Fruit fly (Drosophila melanogaster): ENCODE measurements around the gene CG33912.

Gene CG33912

DNA sequence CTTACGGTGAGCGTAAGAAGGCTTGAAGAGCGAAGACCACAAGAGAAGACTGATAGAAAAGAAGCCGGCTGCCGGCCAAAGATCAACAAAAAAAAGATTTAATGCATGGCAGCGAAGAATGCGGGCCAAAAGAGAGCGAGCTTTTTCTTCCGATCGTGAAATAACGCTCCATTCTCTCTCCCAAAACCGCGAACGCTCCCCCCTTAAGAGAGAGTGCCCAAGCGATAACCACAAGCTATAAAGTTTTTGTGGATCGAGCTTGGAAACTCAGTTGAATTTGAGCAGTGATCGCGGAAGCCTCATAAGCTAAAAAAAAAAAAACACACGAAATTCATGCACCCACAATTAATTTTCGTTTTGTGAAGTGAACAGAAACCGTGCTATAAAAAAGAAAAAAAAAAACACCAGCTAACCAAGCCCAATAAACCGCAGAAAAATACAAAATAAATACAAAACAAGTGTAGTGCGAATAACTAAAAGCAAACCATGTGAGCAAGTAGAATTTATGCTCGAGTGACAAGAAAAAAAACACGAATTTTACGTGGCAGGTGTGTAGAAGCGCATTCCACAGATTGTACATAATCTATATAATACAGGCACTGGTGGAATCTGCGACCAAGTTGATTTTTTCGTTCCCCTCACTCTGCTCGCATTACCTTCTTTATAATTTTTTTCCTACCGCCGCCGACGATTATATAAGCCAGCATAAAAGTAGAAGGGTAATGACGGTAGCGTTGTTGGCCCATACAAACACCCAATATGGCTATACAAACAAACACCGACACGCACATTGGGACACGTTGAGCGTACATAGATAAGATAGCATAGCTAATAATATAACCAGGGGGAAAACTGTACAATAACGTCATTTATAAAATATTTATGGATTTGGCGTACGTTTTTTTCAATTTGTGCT, 24.9 kb downstream of the CG33912 start, which contains the start of gene CG13252 (continued):
- TF ChIP-seq CG12659 (GFP tag; optimal IDR thresholded peaks at IDR 0.05) (no peak), CG31224 (GFP tag; IDR thresholded peaks at IDR 0.05) (no peak), CG42726 (GFP tag; IDR thresholded peaks at IDR 0.05; ENCODE audit: partially characterized antibody) (no peak), CG11398 (GFP tag; optimal IDR thresholded peaks at IDR 0.05) (no peak), grn (GFP tag; optimal IDR thresholded peaks at IDR 0.05) (no peak), ssp (GFP tag; IDR thresholded peaks at IDR 0.05) (no peak), Neu2 (GFP tag; optimal IDR thresholded peaks at IDR 0.05; ENCODE audit: borderline replicate concordance) (no peak), D (optimal IDR thresholded peaks at IDR 0.05) (no peak), D (GFP tag; optimal IDR thresholded peaks at IDR 0.05) (no peak), Camta (GFP tag; optimal IDR thresholded peaks at IDR 0.05) (no peak), chinmo (GFP tag; IDR thresholded peaks at IDR 0.05; ENCODE audit: partially characterized antibody) (peak; percentile 95; the same call in 3 of the 4 replicates), sens (GFP tag) (peak; percentile 78), ham (GFP tag; IDR thresholded peaks at IDR 0.05) (peak; percentile 9; the same call in 1 of the 2 replicates), CG2889 (GFP tag; IDR thresholded peaks at IDR 0.05) (no peak), danr (GFP tag; IDR thresholded peaks at IDR 0.05) (no peak), HHEX (GFP tag; optimal IDR thresholded peaks at IDR 0.05) (peak; percentile 18), CG15479 (GFP tag; optimal IDR thresholded peaks at IDR 0.05) (no peak), CG9797 (GFP tag; optimal IDR thresholded peaks at IDR 0.05) (no peak), tll (GFP tag; optimal IDR thresholded peaks at IDR 0.05) (no peak), CG13775 (GFP tag; optimal IDR thresholded peaks at IDR 0.05) (no peak), sqz (GFP tag; optimal IDR thresholded peaks at IDR 0.05) (peak; percentile 51), pnt (GFP tag; optimal IDR thresholded peaks at IDR 0.05) (no peak), Hmr (GFP tag; optimal IDR thresholded peaks at IDR 0.05) (peak; percentile 27), CG8478 (optimal IDR thresholded peaks at IDR 0.05) (no peak), CG5180 (GFP tag; optimal IDR thresholded peaks at IDR 0.05) (no peak), gfzf (GFP tag; optimal IDR thresholded peaks at IDR 0.05) (no peak), Hmx (GFP tag; optimal IDR thresholded peaks at IDR 0.05) (no peak), CG11456 (GFP tag; IDR thresholded peaks at IDR 0.05) (no peak), crc (GFP tag; optimal IDR thresholded peaks at IDR 0.05) (peak; percentile 38), CG18764 (GFP tag; optimal IDR thresholded peaks at IDR 0.05) (no peak), CG2199 (GFP tag; IDR thresholded peaks at IDR 0.05) (0 out of 3 replicates have a peak, but pooled peaks have one; percentile 8), CG13424 (tag; optimal IDR thresholded peaks at IDR 0.05) (peak; percentile 23), ems (GFP tag; optimal IDR thresholded peaks at IDR 0.05) (no peak), slou (GFP tag; optimal IDR thresholded peaks at IDR 0.05) (no peak), cwo (GFP tag; optimal IDR thresholded peaks at IDR 0.05) (no peak), Rfx (GFP tag; IDR thresholded peaks at IDR 0.05) (peak; percentile 39; the same call in 1 of the 2 replicates), CG16813 (GFP tag; IDR thresholded peaks at IDR 0.05; ENCODE audit: partially characterized antibody) (no peak), CG7963 (GFP tag; IDR thresholded peaks at IDR 0.05; ENCODE audit: partially characterized antibody) (no peak), Eip74EF (GFP tag; optimal IDR thresholded peaks at IDR 0.05) (no peak), CG3726 (GFP tag; IDR thresholded peaks at IDR 0.05) (no peak), bowl (GFP tag; IDR thresholded peaks at IDR 0.05) (no peak), gsb-n (tag; optimal IDR thresholded peaks at IDR 0.05) (no peak), Scr (GFP tag; IDR thresholded peaks at IDR 0.05; ENCODE audit: partially characterized antibody) (no peak), CG11723 (GFP tag; optimal IDR thresholded peaks at IDR 0.05) (no peak), CG6272 (GFP tag; IDR thresholded peaks at IDR 0.05) (no peak), CG7271 (tag; optimal IDR thresholded peaks at IDR 0.05) (no peak), lbe (GFP tag; optimal IDR thresholded peaks at IDR 0.05) (peak; percentile 66), rib (GFP tag; IDR thresholded peaks at IDR 0.05) (no peak), CG1603 (tag; optimal IDR thresholded peaks at IDR 0.05) (peak; percentile 37)

Measured in whole organism, embryonic.